Worm (Caenorhabditis elegans) whole organism, young adult: Measurements from ENCODE around the gene cox-6C.

Experiments
- B0261.1 ChIP-seq: sonication (generic microtip); optimal IDR thresholded peaks from 2 replicates; lab custom pipeline; 2016; ENCODE audit warnings: mild to moderate bottlenecking, missing genetic modification characterization, moderate library complexity, missing compliant biosample characterization
- F22D6.2 ChIP-seq: sonication (generic microtip); optimal IDR thresholded peaks from 2 replicates; lab custom pipeline; 2016; ENCODE audit warnings: mild to moderate bottlenecking, missing genetic modification characterization, missing compliant biosample characterization
- F39B2.1 ChIP-seq: fragments of 200-800 bp; sonication (Bioruptor generic); IDR thresholded peaks from 2 replicates; pipeline ENCODE4 v1.3.6; 2022; ENCODE audit warnings: missing genetic modification reagents, missing genetic modification characterization, missing compliant biosample characterization
- F49E8.2 ChIP-seq: sonication (generic microtip); optimal IDR thresholded peaks from 3 replicates; lab custom pipeline; 2017; ENCODE audit warnings: missing genetic modification characterization, mild to moderate bottlenecking, missing compliant biosample characterization, antibody characterized with exemption, moderate library complexity; ENCODE audit not compliant: insufficient read depth
- F52B5.7 ChIP-seq: sonication (generic microtip); optimal IDR thresholded peaks from 2 replicates; lab custom pipeline; 2016; ENCODE audit warnings: mild to moderate bottlenecking, missing genetic modification characterization, missing compliant biosample characterization
- K11D2.4 ChIP-seq: fragments of 200-800 bp; sonication (Bioruptor generic); IDR thresholded peaks from 2 replicates; pipeline ENCODE4 v1.3.6; 2022; ENCODE audit warnings: missing genetic modification reagents, missing genetic modification characterization, missing compliant biosample characterization
- K12H6.12 ChIP-seq: fragments of 200-800 bp; sonication (Bioruptor generic); optimal IDR thresholded peaks from 2 replicates; lab custom pipeline; 2018; ENCODE audit warnings: mild to moderate bottlenecking, missing genetic modification characterization, missing compliant biosample characterization
- T26A5.8 ChIP-seq: sonication (generic microtip); optimal IDR thresholded peaks from 2 replicates; lab custom pipeline; 2016; ENCODE audit warnings: missing genetic modification characterization, missing compliant biosample characterization
- akir-1 ChIP-seq: fragments of 200-800 bp; sonication (Bioruptor generic); optimal IDR thresholded peaks from 2 replicates; lab custom pipeline; 2018; ENCODE audit warnings: mild to moderate bottlenecking, missing genetic modification characterization, moderate library complexity, missing compliant biosample characterization
- ama-1 ChIP-seq, 3 experiments: fragments of 150-350 bp in 1 of 3; sonication (generic microtip) in 2 of 3; optimal IDR thresholded peaks; 2 replicates each; lab custom pipeline; 2014 to 2018; ENCODE audit warnings: missing biosample characterization in 2 of 3, missing genetic modification characterization in 2 of 3, missing genetic modification reagents in 2 of 3
- bed-2 ChIP-seq: fragments of 200-800 bp; sonication (Bioruptor generic); IDR thresholded peaks from 2 replicates; pipeline ENCODE4 v1.3.6; 2022; ENCODE audit warnings: missing genetic modification reagents, missing genetic modification characterization, missing compliant biosample characterization
- cebp-1 ChIP-seq, 2 experiments: fragments of 200-800 bp in 1 of 2; sonication (Bioruptor generic) in 1 of 2; sonication (generic microtip) in 1 of 2; IDR thresholded peaks in 1 of 2; optimal IDR thresholded peaks in 1 of 2; 2 replicates each; pipeline versions ENCODE4 v1.3.6 to Lab custom; 2017 to 2022; ENCODE audit warnings: missing compliant biosample characterization in 2 of 2, missing genetic modification characterization in 2 of 2, mild to moderate bottlenecking in 1 of 2, missing genetic modification reagents in 1 of 2, moderate library complexity in 1 of 2
- ceh-27 ChIP-seq: fragments of 200-800 bp; sonication (Bioruptor generic); optimal IDR thresholded peaks from 2 replicates; lab custom pipeline; 2018; ENCODE audit warnings: mild to moderate bottlenecking, missing genetic modification characterization, moderate library complexity, missing compliant biosample characterization
- ceh-79 ChIP-seq: sonication (generic microtip); optimal IDR thresholded peaks from 2 replicates; lab custom pipeline; 2017; ENCODE audit warnings: mild to moderate bottlenecking, missing genetic modification characterization, missing compliant biosample characterization
- chd-7 ChIP-seq: sonication (generic microtip); optimal IDR thresholded peaks from 2 replicates; lab custom pipeline; 2016; ENCODE audit warnings: mild to moderate bottlenecking, missing genetic modification characterization, moderate library complexity, missing compliant biosample characterization
- egl-44 ChIP-seq: fragments of 200-800 bp; sonication (Bioruptor generic); IDR thresholded peaks from 2 replicates; pipeline ENCODE4 v1.3.6; 2022; ENCODE audit warnings: missing genetic modification reagents, missing genetic modification characterization, missing compliant biosample characterization
- ets-4 ChIP-seq: fragments of 200-800 bp; sonication (Bioruptor generic); optimal IDR thresholded peaks from 2 replicates; lab custom pipeline; 2018; ENCODE audit warnings: mild to moderate bottlenecking, missing genetic modification characterization, missing compliant biosample characterization
- fkh-3 ChIP-seq: sonication (generic microtip); optimal IDR thresholded peaks from 2 replicates; lab custom pipeline; 2016; ENCODE audit warnings: mild to moderate bottlenecking, missing genetic modification characterization, missing compliant biosample characterization
- gei-17 ChIP-seq: fragments of 200-800 bp; sonication (Bioruptor generic); optimal IDR thresholded peaks from 2 replicates; lab custom pipeline; 2018; ENCODE audit warnings: mild to moderate bottlenecking, missing genetic modification characterization, missing compliant biosample characterization
- hlh-12 ChIP-seq: sonication (generic microtip); optimal IDR thresholded peaks from 2 replicates; lab custom pipeline; 2016; ENCODE audit warnings: missing genetic modification characterization, missing compliant biosample characterization
- hlh-26 ChIP-seq: fragments of 200-800 bp; sonication (Bioruptor generic); conservative IDR thresholded peaks from 2 replicates; pipeline ENCODE4 v1.3.6; 2022; ENCODE audit warnings: missing genetic modification reagents, missing genetic modification characterization, missing compliant biosample characterization
- hmg-20 ChIP-seq: fragments of 200-800 bp; sonication (Bioruptor generic); IDR thresholded peaks from 2 replicates; pipeline ENCODE4 v1.3.6; 2022; ENCODE audit warnings: missing genetic modification reagents, missing genetic modification characterization, missing compliant biosample characterization
- hsf-1 ChIP-seq: fragments of 200-800 bp; sonication (Bioruptor generic); IDR thresholded peaks from 2 replicates; pipeline ENCODE4 v1.3.6; 2022; ENCODE audit warnings: missing genetic modification reagents, missing genetic modification characterization, missing compliant biosample characterization
- lin-40 ChIP-seq: sonication (generic microtip); optimal IDR thresholded peaks from 2 replicates; lab custom pipeline; 2016; ENCODE audit warnings: missing genetic modification characterization, mild to moderate bottlenecking, missing compliant biosample characterization, missing genotype, missing genetic modification reagents
- lin-54 ChIP-seq: fragments of 200-800 bp; sonication (Bioruptor generic); optimal IDR thresholded peaks from 2 replicates; lab custom pipeline; 2018; ENCODE audit warnings: mild to moderate bottlenecking, missing genetic modification characterization, missing compliant biosample characterization
- lir-1 ChIP-seq: fragments of 200-800 bp; sonication (Bioruptor generic); conservative IDR thresholded peaks from 2 replicates; pipeline ENCODE4 v1.3.6; 2022; ENCODE audit warnings: missing genetic modification reagents, missing genetic modification characterization, missing compliant biosample characterization
- lsy-27 ChIP-seq: sonication (generic microtip); optimal IDR thresholded peaks from 2 replicates; lab custom pipeline; 2017; ENCODE audit warnings: missing genetic modification characterization, mild to moderate bottlenecking, missing compliant biosample characterization, antibody characterized with exemption, missing genotype, borderline replicate concordance; ENCODE audit not compliant: insufficient read depth
- mes-4 ChIP-seq: sonication (generic microtip); optimal IDR thresholded peaks from 2 replicates; lab custom pipeline; 2016; ENCODE audit warnings: missing genotype, missing genetic modification characterization, missing compliant biosample characterization
- mxl-1 ChIP-seq: sonication (generic microtip); optimal IDR thresholded peaks from 2 replicates; lab custom pipeline; 2016; ENCODE audit warnings: missing genetic modification characterization, missing compliant biosample characterization
- nfya-2 ChIP-seq: fragments of 200-800 bp; sonication (Bioruptor generic); IDR thresholded peaks from 2 replicates; pipeline ENCODE4 v1.3.6; 2022; ENCODE audit warnings: missing genetic modification reagents, missing genetic modification characterization, missing compliant biosample characterization
- nhr-27 ChIP-seq: fragments of 200-800 bp; sonication (Bioruptor generic); optimal IDR thresholded peaks from 2 replicates; lab custom pipeline; 2018; ENCODE audit warnings: mild to moderate bottlenecking, missing genetic modification characterization, moderate library complexity, missing compliant biosample characterization
- pbrm-1 ChIP-seq: fragments of 200-800 bp; sonication (Bioruptor generic); IDR thresholded peaks from 2 replicates; pipeline ENCODE4 v1.3.6; 2022; ENCODE audit warnings: missing genetic modification reagents, missing genetic modification characterization, missing compliant biosample characterization
- rec-8 ChIP-seq, 2 experiments: sonication (generic microtip); optimal IDR thresholded peaks; 2 replicates each; lab custom pipeline; 2016; ENCODE audit warnings: mild to moderate bottlenecking in 2 of 2, missing genetic modification characterization in 2 of 2, missing genetic modification reagents in 2 of 2, missing genotype in 2 of 2, missing biosample characterization in 1 of 2, missing compliant biosample characterization in 1 of 2, moderate library complexity in 1 of 2
- repo-1 ChIP-seq: sonication (generic microtip); optimal IDR thresholded peaks from 2 replicates; lab custom pipeline; 2017; ENCODE audit warnings: mild to moderate bottlenecking, missing genetic modification characterization, missing compliant biosample characterization
- rpc-1 ChIP-seq, 2 experiments: fragments of 150-350 bp in 1 of 2; sonication (generic microtip) in 1 of 2; optimal IDR thresholded peaks; 2 replicates each; lab custom pipeline; 2014 to 2018; ENCODE audit warnings: missing biosample characterization in 1 of 2, missing genetic modification characterization in 1 of 2, missing genetic modification reagents in 1 of 2, missing genotype in 1 of 2
- sdz-38 ChIP-seq: sonication (generic microtip); optimal IDR thresholded peaks from 2 replicates; lab custom pipeline; 2016; ENCODE audit warnings: missing genotype, missing genetic modification characterization, missing compliant biosample characterization
- sea-2 ChIP-seq: fragments of 200-800 bp; sonication (Bioruptor generic); IDR thresholded peaks from 2 replicates; pipeline ENCODE4 v1.3.6; 2022; ENCODE audit warnings: missing genetic modification characterization, missing compliant biosample characterization
- sptf-2 ChIP-seq: fragments of 200-800 bp; sonication (Bioruptor generic); optimal IDR thresholded peaks from 2 replicates; lab custom pipeline; 2018; ENCODE audit warnings: mild to moderate bottlenecking, missing genetic modification characterization, missing compliant biosample characterization
- tbp1 ChIP-seq: fragments of 200-800 bp; sonication (Bioruptor generic); optimal IDR thresholded peaks from 2 replicates; lab custom pipeline; 2018; ENCODE audit warnings: mild to moderate bottlenecking, missing genetic modification characterization, missing compliant biosample characterization
- tbx-9 ChIP-seq: sonication (generic microtip); optimal IDR thresholded peaks from 2 replicates; lab custom pipeline; 2016; ENCODE audit warnings: borderline replicate concordance, missing genetic modification characterization, inconsistent platforms, missing compliant biosample characterization
- unc-130 ChIP-seq: sonication (generic microtip); optimal IDR thresholded peaks from 2 replicates; lab custom pipeline; 2016; ENCODE audit warnings: missing genetic modification reagents, missing genetic modification characterization, missing compliant biosample characterization
- unc-62 ChIP-seq: fragments of 150-350 bp; optimal IDR thresholded peaks from 2 replicates; lab custom pipeline; 2014; ENCODE audit warnings: missing biosample characterization, missing genetic modification reagents, missing genetic modification characterization
- xnd-1 ChIP-seq: sonication (generic microtip); optimal IDR thresholded peaks from 2 replicates; lab custom pipeline; 2016; ENCODE audit warnings: missing genotype, missing genetic modification reagents, missing genetic modification characterization, missing compliant biosample characterization
- ztf-22 ChIP-seq: fragments of 200-800 bp; sonication (Bioruptor generic); optimal IDR thresholded peaks from 2 replicates; lab custom pipeline; 2018; ENCODE audit warnings: mild to moderate bottlenecking, missing genetic modification characterization, moderate library complexity, missing compliant biosample characterization
- ztf-25 ChIP-seq: fragments of 200-800 bp; sonication (Bioruptor generic); IDR thresholded peaks from 2 replicates; pipeline ENCODE4 v1.3.6; 2022; ENCODE audit warnings: missing genetic modification reagents, missing genetic modification characterization, missing compliant biosample characterization
- ztf-6 ChIP-seq: fragments of 200-800 bp; sonication (Bioruptor generic); IDR thresholded peaks from 2 replicates; pipeline ENCODE4 v1.3.6; 2022; ENCODE audit warnings: missing genetic modification reagents, missing genetic modification characterization, missing compliant biosample characterization

cox-6C gene

DNA sequence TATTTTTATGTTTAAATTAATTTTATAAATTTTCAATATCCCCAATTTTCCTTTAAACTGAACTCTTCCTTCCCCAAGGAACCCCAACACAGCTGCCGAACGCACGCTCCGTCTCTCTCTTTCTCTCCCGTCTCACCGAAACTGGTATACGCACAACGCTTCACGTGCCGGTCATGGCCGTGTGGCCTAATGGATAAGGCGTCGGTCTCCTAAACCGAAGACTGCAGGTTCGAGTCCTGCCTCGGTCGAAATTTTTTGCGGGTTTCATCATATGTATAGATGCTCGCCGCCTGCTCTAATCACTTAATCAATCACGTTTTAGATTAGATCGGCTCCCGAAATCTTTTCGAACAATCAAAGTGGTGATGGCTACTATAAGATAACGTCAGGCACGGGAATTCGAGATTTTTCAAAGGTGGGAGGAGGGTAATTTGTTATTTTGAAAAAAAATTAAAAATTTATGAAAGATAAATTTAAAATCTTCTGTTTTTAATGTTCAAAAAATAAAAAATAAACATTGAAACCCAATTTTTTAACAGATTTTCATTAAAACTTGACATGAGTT lies 17.4 kb downstream of the cox-6C start (continued):
- TF ChIP-seq sptf-2 = no peak
- peak; percentile 99 for TF ChIP-seq tbp1 (GFP tag; lab: Kevin White, UChicago)
- TF ChIP-seq unc-130 (GFP tag; lab: Kevin White, UChicago) = peak; percentile 22
- peak; percentile 76 for TF ChIP-seq chd-7 (tag; lab: Kevin White, UChicago)
- peak; percentile 25 for TF ChIP-seq akir-1 (GFP tag; lab: Kevin White, UChicago)
- no peak for TF ChIP-seq K11D2.4
- TF ChIP-seq xnd-1 = no peak
- no peak for TF ChIP-seq hmg-20 (GFP tag; lab: Robert Waterston, UW)
- TF ChIP-seq hlh-26 (GFP tag; lab: Robert Waterston, UW) = no peak
- peak; percentile 30 for TF ChIP-seq lsy-27 (tag; lab: Kevin White, UChicago)
- TF ChIP-seq T26A5.8 (tag; lab: Kevin White, UChicago) = no peak
- peak; percentile 75 for TF ChIP-seq mxl-1 (tag; lab: Kevin White, UChicago)
- no peak for TF ChIP-seq gei-17 (GFP tag; lab: Kevin White, UChicago)
- TF ChIP-seq fkh-3 (tag; lab: Kevin White, UChicago) = no peak
- peak; percentile 79 for TF ChIP-seq ceh-27 (GFP tag; lab: Kevin White, UChicago)
- no peak for TF ChIP-seq tbx-9 (tag; lab: Kevin White, UChicago)
- TF ChIP-seq cebp-1 (GFP tag; IDR thresholded peaks at IDR 0.05; lab: Robert Waterston, UW) = 0 out of 2 replicates have a peak, but pooled peaks have one; percentile 49
- TF ChIP-seq cebp-1 (tag; optimal IDR thresholded peaks at IDR 0.05; lab: Kevin White, UChicago) = no peak
- no peak for TF ChIP-seq F22D6.2 (tag; lab: Kevin White, UChicago)
- TF ChIP-seq sdz-38 (tag; lab: Kevin White, UChicago) = no peak
- no peak for TF ChIP-seq nhr-27 (tag; lab: Kevin White, UChicago)
- no peak for TF ChIP-seq ceh-79 (tag; lab: Kevin White, UChicago)
- TF ChIP-seq egl-44 = peak; percentile 84
- peak; percentile 54; the same call in 1 of the 2 replicates for TF ChIP-seq pbrm-1 (GFP tag; lab: Robert Waterston, UW)
- TF ChIP-seq repo-1 (tag; lab: Kevin White, UChicago) = no peak
- peak; percentile 44 for TF ChIP-seq F52B5.7 (tag; lab: Kevin White, UChicago)
- TF ChIP-seq ztf-6 (GFP tag; lab: Robert Waterston, UW) = 0 out of 2 replicates have a peak, but pooled peaks have one; percentile 39
- TF ChIP-seq lin-40 (tag; lab: Kevin White, UChicago) = no peak
- TF ChIP-seq bed-2 (GFP tag; lab: Robert Waterston, UW) = 0 out of 2 replicates have a peak, but pooled peaks have one; percentile 8
- TF ChIP-seq unc-62 (GFP tag; lab: Kevin White, UChicago) = no peak
- TF ChIP-seq F39B2.1 (GFP tag; lab: Robert Waterston, UW) = no peak
- peak; percentile 78; the same call in 1 of the 2 replicates for TF ChIP-seq ztf-25 (GFP tag; lab: Robert Waterston, UW)
- TF ChIP-seq mes-4 (tag; lab: Kevin White, UChicago) = peak; percentile 35
- TF ChIP-seq lin-54 = peak; percentile 53
- no peak for TF ChIP-seq hsf-1
- peak; percentile 70 for TF ChIP-seq rpc-1 (optimal IDR thresholded peaks at IDR 0.05; lab: Kevin White, UChicago)
- peak; percentile 84 for TF ChIP-seq rpc-1 (tag; optimal IDR thresholded peaks at IDR 0.05; lab: Kevin White, UChicago)
- no peak for TF ChIP-seq ztf-22 (GFP tag; lab: Kevin White, UChicago)
- TF ChIP-seq F49E8.2 (tag; lab: Kevin White, UChicago) = no peak
- TF ChIP-seq hlh-12 = peak; percentile 9
- TF ChIP-seq nfya-2 = no peak
- no peak for TF ChIP-seq ets-4 (GFP tag; lab: Kevin White, UChicago)
- TF ChIP-seq K12H6.12 (tag; lab: Kevin White, UChicago) = peak; percentile 50
- TF ChIP-seq sea-2 (GFP tag; lab: Robert Waterston, UW) = no peak
- peak; percentile 92 for TF ChIP-seq B0261.1 (tag; lab: Kevin White, UChicago)
- no peak for TF ChIP-seq ama-1 (optimal IDR thresholded peaks at IDR 0.05; lab: Kevin White, UChicago)
- TF ChIP-seq ama-1 (GFP tag; optimal IDR thresholded peaks at IDR 0.05; lab: Kevin White, UChicago) = no peak
- TF ChIP-seq rec-8 (tag; optimal IDR thresholded peaks at IDR 0.05; lab: Kevin White, UChicago) = peak; percentile 21 to 48
- TF ChIP-seq lir-1 = 0 out of 2 replicates have a peak, but pooled peaks have one; percentile 14
